Fruit fly (Drosophila melanogaster): ENCODE results near the gene MBD-R2.

The MBD-R2 gene

DNA sequence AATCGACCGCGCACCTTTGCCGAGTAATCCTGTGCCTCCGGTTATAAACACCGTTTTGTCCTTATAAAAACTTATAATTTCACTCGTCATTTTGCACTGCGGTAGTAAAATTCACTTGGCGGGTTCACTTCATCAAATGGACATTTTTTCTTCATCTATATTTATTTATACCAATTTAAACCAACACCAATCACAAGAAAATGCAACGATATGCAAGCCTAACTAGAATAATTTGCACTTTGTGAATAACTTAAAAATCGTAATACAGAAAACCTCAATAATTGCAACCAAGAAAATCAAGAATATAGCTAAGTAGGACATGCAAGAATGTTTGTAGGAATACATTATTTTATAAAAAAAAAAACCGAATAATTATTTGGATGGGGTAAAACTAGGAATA, 39.8 kb upstream of the MBD-R2 start, which contains the start of the genes CG10096 and CG10097:
TSS of gene CG10096 (minus strand) at position 101 of the 400 bp plus-strand sequence.
TSS of gene CG10097 (minus strand) at position 101 of the 400 bp plus-strand sequence.
- TF ChIP-seq kay (GFP tag; ENCODE audit: borderline replicate concordance) (peak; percentile 75), pad (GFP tag; optimal IDR thresholded peaks at IDR 0.05) (no peak)

dm6 chr3R:12386965-12387364, 30.9 kb upstream of the MBD-R2 start, which contains the start of gene CG33098:
Gene CG33098, plus strand, starts transcription at chr3R:12387188.
- TF ChIP-seq Clk (GFP tag; optimal IDR thresholded peaks at IDR 0.05) (no peak), kay (GFP tag; ENCODE audit: borderline replicate concordance) (no peak), cic (GFP tag; optimal IDR thresholded peaks at IDR 0.05) (no peak), CG7101 (tag; optimal IDR thresholded peaks at IDR 0.05) (no peak), Crg-1 (GFP tag; optimal IDR thresholded peaks at IDR 0.05) (no peak), CG33017 (tag; optimal IDR thresholded peaks at IDR 0.05) (no peak), pad (GFP tag; optimal IDR thresholded peaks at IDR 0.05) (no peak), bab1 (GFP tag; optimal IDR thresholded peaks at IDR 0.05) (no peak), CG1620 (GFP tag; optimal IDR thresholded peaks at IDR 0.05) (no peak), tj (GFP tag; optimal IDR thresholded peaks at IDR 0.05) (no peak), Mnt (GFP tag; optimal IDR thresholded peaks at IDR 0.05) (no peak), Hr96 (GFP tag; optimal IDR thresholded peaks at IDR 0.05) (no peak)

dm6 chr3R:12385949-12386348, 29.9 kb upstream of the MBD-R2 start, which contains the start of gene Sol1:
Gene Sol1, plus strand, starts transcription at chr3R:12386249.
- TF ChIP-seq CG7101 (tag; optimal IDR thresholded peaks at IDR 0.05) (no peak), CG14711 (tag; optimal IDR thresholded peaks at IDR 0.05) (no peak), cic (GFP tag; optimal IDR thresholded peaks at IDR 0.05) (no peak), pad (GFP tag; optimal IDR thresholded peaks at IDR 0.05) (no peak), Mnt (GFP tag; optimal IDR thresholded peaks at IDR 0.05) (no peak), bab1 (GFP tag; optimal IDR thresholded peaks at IDR 0.05) (no peak), tj (GFP tag; optimal IDR thresholded peaks at IDR 0.05) (no peak), Hr96 (GFP tag; optimal IDR thresholded peaks at IDR 0.05) (no peak), Clk (GFP tag; optimal IDR thresholded peaks at IDR 0.05) (no peak), ovo (GFP tag; optimal IDR thresholded peaks at IDR 0.05) (no peak), CG33017 (tag; optimal IDR thresholded peaks at IDR 0.05) (no peak), kay (GFP tag; ENCODE audit: borderline replicate concordance) (no peak), cnc (optimal IDR thresholded peaks at IDR 0.05) (no peak), CG12768 (GFP tag; optimal IDR thresholded peaks at IDR 0.05) (no peak)

DNA sequence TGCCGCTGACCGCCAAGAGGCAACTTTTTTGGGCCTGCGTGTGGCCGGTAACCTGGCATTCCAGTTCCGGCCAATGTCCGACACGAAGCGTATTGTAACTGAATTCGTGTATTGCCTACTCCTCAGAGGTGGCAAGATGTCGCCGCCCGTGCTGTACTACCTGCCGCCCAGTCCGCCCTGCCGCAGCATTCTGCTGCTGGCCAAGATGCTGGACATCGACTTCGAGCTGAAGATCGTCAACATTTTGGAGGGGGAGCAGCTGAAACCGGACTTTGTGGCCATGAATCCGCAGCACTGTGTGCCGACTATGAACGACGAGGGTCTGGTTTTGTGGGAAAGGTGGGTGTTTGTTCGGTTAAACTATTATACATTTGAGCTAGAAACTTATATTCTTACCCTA, 28.2 kb upstream of the MBD-R2 start:
- no peak for TF ChIP-seq tj (GFP tag; optimal IDR thresholded peaks at IDR 0.05)
- TF ChIP-seq Clk (GFP tag; optimal IDR thresholded peaks at IDR 0.05), result no peak
- TF ChIP-seq CG1620 (GFP tag; optimal IDR thresholded peaks at IDR 0.05), result no peak
- TF ChIP-seq bab1 (GFP tag; optimal IDR thresholded peaks at IDR 0.05), result no peak
- TF ChIP-seq CG7101 (tag; optimal IDR thresholded peaks at IDR 0.05), result no peak
- TF ChIP-seq kay (GFP tag; ENCODE audit: borderline replicate concordance), result no peak
- no peak for TF ChIP-seq Hr96 (GFP tag; optimal IDR thresholded peaks at IDR 0.05)
- no peak for TF ChIP-seq CG7045 (GFP tag; optimal IDR thresholded peaks at IDR 0.05)
- no peak for TF ChIP-seq Mnt (GFP tag; optimal IDR thresholded peaks at IDR 0.05)
- TF ChIP-seq cnc (optimal IDR thresholded peaks at IDR 0.05), result no peak

- TF ChIP-seq Mnt (GFP tag; optimal IDR thresholded peaks at IDR 0.05), result no peak
- peak; percentile 95 for TF ChIP-seq kay (GFP tag; ENCODE audit: borderline replicate concordance)
- TF ChIP-seq Crg-1 (GFP tag; optimal IDR thresholded peaks at IDR 0.05), result no peak
- no peak for TF ChIP-seq tj (GFP tag; optimal IDR thresholded peaks at IDR 0.05)
- TF ChIP-seq CG7045 (GFP tag; optimal IDR thresholded peaks at IDR 0.05), result no peak
- no peak for TF ChIP-seq CG33017 (tag; optimal IDR thresholded peaks at IDR 0.05)
- no peak for TF ChIP-seq CG11617 (GFP tag; optimal IDR thresholded peaks at IDR 0.05)
- no peak for TF ChIP-seq ovo (GFP tag; optimal IDR thresholded peaks at IDR 0.05)
- TF ChIP-seq Clk (GFP tag; optimal IDR thresholded peaks at IDR 0.05), result no peak
- TF ChIP-seq bab1 (GFP tag; optimal IDR thresholded peaks at IDR 0.05), result peak; percentile 14
- TF ChIP-seq CG1620 (GFP tag; optimal IDR thresholded peaks at IDR 0.05), result no peak
- TF ChIP-seq CG7101 (tag; optimal IDR thresholded peaks at IDR 0.05), result no peak
- no peak for TF ChIP-seq pad (GFP tag; optimal IDR thresholded peaks at IDR 0.05)
- no peak for TF ChIP-seq cnc (optimal IDR thresholded peaks at IDR 0.05)
- no peak for TF ChIP-seq toe (GFP tag; optimal IDR thresholded peaks at IDR 0.05)
- TF ChIP-seq cic (GFP tag; optimal IDR thresholded peaks at IDR 0.05), result no peak
These were observed 27.7 kb upstream of the MBD-R2 start for dm6 chr3R:12383784-12384183.

dm6 chr3R:12383036-12383435, 27.0 kb upstream of the MBD-R2 start, which contains the start of gene GstD11:
Gene GstD11, plus strand, starts transcription at chr3R:12383336.
- TF ChIP-seq pad (GFP tag; optimal IDR thresholded peaks at IDR 0.05), result no peak

DNA sequence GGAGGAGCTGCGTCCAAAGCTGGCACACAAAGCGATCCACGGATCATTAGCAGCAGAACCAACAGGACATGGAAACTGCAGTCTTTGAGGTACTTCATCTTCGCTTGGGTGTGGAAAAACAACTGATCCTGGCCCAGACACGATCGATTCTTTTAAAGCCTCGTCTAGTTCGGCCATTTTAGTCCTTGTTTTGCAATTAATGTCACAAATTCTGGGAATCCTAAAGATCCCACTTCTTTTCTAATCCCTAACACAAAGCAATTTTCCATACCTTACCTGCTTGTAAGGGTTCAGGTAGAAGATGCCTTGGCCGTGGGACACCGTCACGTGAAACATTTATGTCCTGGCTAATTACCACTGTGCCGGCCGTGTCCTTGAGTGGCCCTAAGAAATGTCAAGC, 26.5 kb upstream of the MBD-R2 start, which contains the start of gene CG10035:
TSS of gene CG10035 (minus strand) at position 129 of the 400 bp plus-strand sequence.
- TF ChIP-seq tj (GFP tag; optimal IDR thresholded peaks at IDR 0.05) (no peak), CG11617 (GFP tag; optimal IDR thresholded peaks at IDR 0.05) (no peak), CG7045 (GFP tag; optimal IDR thresholded peaks at IDR 0.05) (no peak), CG33017 (tag; optimal IDR thresholded peaks at IDR 0.05) (no peak), Crg-1 (GFP tag; optimal IDR thresholded peaks at IDR 0.05) (no peak), Hr96 (GFP tag; optimal IDR thresholded peaks at IDR 0.05) (no peak), cic (GFP tag; optimal IDR thresholded peaks at IDR 0.05) (no peak)
